Fruit fly (Drosophila melanogaster) Kc167 (cell line): ENCODE results near the gene MICU3.

Experiments
- Myc ChIP-seq: fragments of >200 bp; optimal IDR thresholded peaks from 2 replicates; lab custom pipeline; 2017; ENCODE audit warnings: missing external identifiers
- insv ChIP-seq: fragments of >200 bp; optimal IDR thresholded peaks from 3 replicates; lab custom pipeline; 2018; ENCODE audit warnings: missing external identifiers
- psq ChIP-seq: fragments of >200 bp; optimal IDR thresholded peaks from 2 replicates; lab custom pipeline; 2017; ENCODE audit warnings: missing external identifiers
- ttk ChIP-seq: sonication (Bioruptor generic); optimal IDR thresholded peaks from 2 replicates; lab custom pipeline; 2017; ENCODE audit warnings: missing external identifiers

DNA sequence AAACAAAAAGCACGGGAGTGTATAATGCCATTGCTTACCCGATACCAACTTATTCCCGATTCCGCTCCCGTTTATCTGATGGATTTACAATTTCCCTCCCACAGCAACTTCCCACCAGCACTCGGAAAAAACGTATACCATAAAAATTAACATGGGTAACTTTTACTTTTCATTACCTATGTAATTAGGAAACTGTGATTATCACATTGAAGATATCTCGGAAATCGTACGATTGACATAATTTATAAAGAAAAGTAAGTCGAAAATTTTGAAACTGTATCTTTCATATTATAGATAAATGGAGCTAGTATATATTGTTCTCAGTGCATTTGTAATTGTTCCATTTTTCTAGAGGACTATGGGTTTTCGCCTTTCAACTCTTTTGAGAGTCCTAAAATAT, 45.4 kb upstream of the MICU3 start:
- no peak for TF ChIP-seq psq (lab: Kevin White, UChicago)
- TF ChIP-seq ttk (lab: Kevin White, UChicago): no peak
- no peak for TF ChIP-seq Myc (lab: Kevin White, UChicago)
- TF ChIP-seq insv (lab: Kevin White, UChicago): no peak
